Worm (Caenorhabditis elegans) whole organism, young adult: ENCODE measurements around the gene T25B9.9.

Experiments used
- B0019.2 ChIP-seq: fragments of 200-800 bp; sonication (Bioruptor generic); conservative IDR thresholded peaks from 2 replicates; pipeline ENCODE4 v1.3.6; 2022; ENCODE audit warnings: missing genetic modification reagents, missing genetic modification characterization, missing compliant biosample characterization
- B0336.3 ChIP-seq: fragments of 200-800 bp; sonication (Bioruptor generic); IDR thresholded peaks from 2 replicates; pipeline ENCODE4 v1.3.6; 2022; ENCODE audit warnings: missing genetic modification characterization, missing compliant biosample characterization
- D2030.7 ChIP-seq: fragments of 200-800 bp; sonication (Bioruptor generic); IDR thresholded peaks from 2 replicates; pipeline ENCODE4 v1.3.6; 2022; ENCODE audit warnings: missing genetic modification reagents, missing genetic modification characterization, missing compliant biosample characterization
- F39B2.1 ChIP-seq: fragments of 200-800 bp; sonication (Bioruptor generic); IDR thresholded peaks from 2 replicates; pipeline ENCODE4 v1.3.6; 2022; ENCODE audit warnings: missing genetic modification reagents, missing genetic modification characterization, missing compliant biosample characterization
- F49E8.2 ChIP-seq: sonication (generic microtip); optimal IDR thresholded peaks from 3 replicates; lab custom pipeline; 2017; ENCODE audit warnings: missing genetic modification characterization, mild to moderate bottlenecking, missing compliant biosample characterization, antibody characterized with exemption, moderate library complexity; ENCODE audit not compliant: insufficient read depth
- F55B11.4 ChIP-seq: sonication (generic microtip); optimal IDR thresholded peaks from 2 replicates; lab custom pipeline; 2016; ENCODE audit warnings: missing compliant biosample characterization, missing genetic modification characterization, borderline replicate concordance; ENCODE audit not compliant: insufficient read depth
- Y56A3A.18 ChIP-seq: fragments of 200-800 bp; sonication (Bioruptor generic); IDR thresholded peaks from 2 replicates; pipeline ENCODE4 v1.3.6; 2022; ENCODE audit warnings: missing genetic modification reagents, missing genetic modification characterization, missing compliant biosample characterization
- Y79H2A.3 ChIP-seq: fragments of 200-800 bp; sonication (Bioruptor generic); conservative IDR thresholded peaks from 2 replicates; pipeline ENCODE4 v1.3.6; 2022; ENCODE audit warnings: missing genetic modification reagents, missing genetic modification characterization, missing compliant biosample characterization
- Y95B8A.8 ChIP-seq: fragments of 200-800 bp; sonication (Bioruptor generic); IDR thresholded peaks from 2 replicates; pipeline ENCODE4 v1.3.6; 2022; ENCODE audit warnings: missing genetic modification reagents, missing genetic modification characterization, missing compliant biosample characterization
- aptf-2 ChIP-seq: fragments of 200-800 bp; sonication (Bioruptor generic); conservative IDR thresholded peaks from 2 replicates; pipeline ENCODE4 v1.3.6; 2022; ENCODE audit warnings: missing genetic modification reagents, missing genetic modification characterization, missing compliant biosample characterization
- atf-7 ChIP-seq: sonication (generic microtip); optimal IDR thresholded peaks from 2 replicates; lab custom pipeline; 2017; ENCODE audit warnings: mild to moderate bottlenecking, missing genetic modification characterization, missing compliant biosample characterization
- cebp-1 ChIP-seq, 2 experiments: fragments of 200-800 bp in 1 of 2; sonication (Bioruptor generic) in 1 of 2; sonication (generic microtip) in 1 of 2; IDR thresholded peaks in 1 of 2; optimal IDR thresholded peaks in 1 of 2; 2 replicates each; pipeline versions ENCODE4 v1.3.6 to Lab custom; 2017 to 2022; ENCODE audit warnings: missing compliant biosample characterization in 2 of 2, missing genetic modification characterization in 2 of 2, mild to moderate bottlenecking in 1 of 2, missing genetic modification reagents in 1 of 2, moderate library complexity in 1 of 2
- cebp-2 ChIP-seq: fragments of 200-800 bp; sonication (Bioruptor generic); IDR thresholded peaks from 2 replicates; pipeline ENCODE4 v1.3.6; 2022; ENCODE audit warnings: missing genetic modification characterization, missing compliant biosample characterization
- ceh-58 ChIP-seq: fragments of 200-800 bp; sonication (Bioruptor generic); IDR thresholded peaks from 2 replicates; pipeline ENCODE4 v1.3.6; 2022; ENCODE audit warnings: missing genetic modification characterization, missing compliant biosample characterization
- ceh-91 ChIP-seq: fragments of 200-800 bp; sonication (Bioruptor generic); IDR thresholded peaks from 2 replicates; pipeline ENCODE4 v1.3.6; 2022; ENCODE audit warnings: missing genetic modification reagents, missing genetic modification characterization, missing compliant biosample characterization
- egrh-3 ChIP-seq: fragments of 200-800 bp; sonication (Bioruptor generic); IDR thresholded peaks from 2 replicates; pipeline ENCODE4 v1.3.6; 2022; ENCODE audit warnings: missing genetic modification reagents, missing genetic modification characterization, missing compliant biosample characterization
- ets-4 ChIP-seq: fragments of 200-800 bp; sonication (Bioruptor generic); optimal IDR thresholded peaks from 2 replicates; lab custom pipeline; 2018; ENCODE audit warnings: mild to moderate bottlenecking, missing genetic modification characterization, missing compliant biosample characterization
- gei-17 ChIP-seq: fragments of 200-800 bp; sonication (Bioruptor generic); optimal IDR thresholded peaks from 2 replicates; lab custom pipeline; 2018; ENCODE audit warnings: mild to moderate bottlenecking, missing genetic modification characterization, missing compliant biosample characterization
- hmg-20 ChIP-seq: fragments of 200-800 bp; sonication (Bioruptor generic); IDR thresholded peaks from 2 replicates; pipeline ENCODE4 v1.3.6; 2022; ENCODE audit warnings: missing genetic modification reagents, missing genetic modification characterization, missing compliant biosample characterization
- hrde-1 ChIP-seq: sonication (generic microtip); optimal IDR thresholded peaks from 2 replicates; lab custom pipeline; 2016; ENCODE audit warnings: missing genetic modification characterization, mild to moderate bottlenecking, missing compliant biosample characterization, moderate library complexity, missing genotype, missing genetic modification reagents, borderline replicate concordance
- lag-1 ChIP-seq: fragments of 200-800 bp; sonication (Bioruptor generic); IDR thresholded peaks from 2 replicates; pipeline ENCODE4 v1.3.6; 2022; ENCODE audit warnings: missing genetic modification reagents, missing genetic modification characterization, missing compliant biosample characterization
- madf-3 ChIP-seq: fragments of 200-800 bp; sonication (Bioruptor generic); IDR thresholded peaks from 2 replicates; pipeline ENCODE4 v1.3.6; 2022; ENCODE audit warnings: missing genetic modification reagents, missing genetic modification characterization, missing compliant biosample characterization
- madf-6 ChIP-seq: fragments of 200-800 bp; sonication (Bioruptor generic); IDR thresholded peaks from 2 replicates; pipeline ENCODE4 v1.3.6; 2022; ENCODE audit warnings: missing genetic modification reagents, missing genetic modification characterization, missing compliant biosample characterization
- mcd-1 ChIP-seq: fragments of 200-800 bp; sonication (Bioruptor generic); IDR thresholded peaks from 2 replicates; pipeline ENCODE4 v1.3.6; 2022; ENCODE audit warnings: missing genetic modification reagents, missing genetic modification characterization, missing compliant biosample characterization
- mxl-1 ChIP-seq: sonication (generic microtip); optimal IDR thresholded peaks from 2 replicates; lab custom pipeline; 2016; ENCODE audit warnings: missing genetic modification characterization, missing compliant biosample characterization
- nfyb-1 ChIP-seq: fragments of 200-800 bp; sonication (Bioruptor generic); IDR thresholded peaks from 2 replicates; pipeline ENCODE4 v1.3.6; 2022; ENCODE audit warnings: missing genetic modification reagents, missing genetic modification characterization, missing compliant biosample characterization
- nhr-120 ChIP-seq: fragments of 200-800 bp; sonication (Bioruptor generic); IDR thresholded peaks from 2 replicates; pipeline ENCODE4 v1.3.6; 2022; ENCODE audit warnings: missing genetic modification characterization, missing compliant biosample characterization
- nhr-80 ChIP-seq: sonication (generic microtip); optimal IDR thresholded peaks from 2 replicates; lab custom pipeline; 2016; ENCODE audit warnings: missing genetic modification characterization, missing compliant biosample characterization
- rec-8 ChIP-seq, 2 experiments: sonication (generic microtip); optimal IDR thresholded peaks; 2 replicates each; lab custom pipeline; 2016; ENCODE audit warnings: mild to moderate bottlenecking in 2 of 2, missing genetic modification characterization in 2 of 2, missing genetic modification reagents in 2 of 2, missing genotype in 2 of 2, missing biosample characterization in 1 of 2, missing compliant biosample characterization in 1 of 2, moderate library complexity in 1 of 2
- snpc-1.3 ChIP-seq: sonication (generic microtip); optimal IDR thresholded peaks from 2 replicates; lab custom pipeline; 2017; ENCODE audit warnings: missing genetic modification characterization, mild to moderate bottlenecking, missing compliant biosample characterization, antibody characterized with exemption, moderate library complexity, missing genotype, missing genetic modification reagents; ENCODE audit not compliant: insufficient read depth
- sptf-2 ChIP-seq: fragments of 200-800 bp; sonication (Bioruptor generic); optimal IDR thresholded peaks from 2 replicates; lab custom pipeline; 2018; ENCODE audit warnings: mild to moderate bottlenecking, missing genetic modification characterization, missing compliant biosample characterization
- tbx-9 ChIP-seq: sonication (generic microtip); optimal IDR thresholded peaks from 2 replicates; lab custom pipeline; 2016; ENCODE audit warnings: borderline replicate concordance, missing genetic modification characterization, inconsistent platforms, missing compliant biosample characterization
- tlf-1 ChIP-seq: fragments of 200-800 bp; sonication (Bioruptor generic); optimal IDR thresholded peaks from 2 replicates; lab custom pipeline; 2018; ENCODE audit warnings: mild to moderate bottlenecking, missing genetic modification characterization, missing compliant biosample characterization
- unc-130 ChIP-seq: sonication (generic microtip); optimal IDR thresholded peaks from 2 replicates; lab custom pipeline; 2016; ENCODE audit warnings: missing genetic modification reagents, missing genetic modification characterization, missing compliant biosample characterization
- ztf-26 ChIP-seq: sonication (generic microtip); optimal IDR thresholded peaks from 2 replicates; lab custom pipeline; 2017; ENCODE audit warnings: missing genetic modification characterization, missing compliant biosample characterization

T25B9.9 gene

DNA sequence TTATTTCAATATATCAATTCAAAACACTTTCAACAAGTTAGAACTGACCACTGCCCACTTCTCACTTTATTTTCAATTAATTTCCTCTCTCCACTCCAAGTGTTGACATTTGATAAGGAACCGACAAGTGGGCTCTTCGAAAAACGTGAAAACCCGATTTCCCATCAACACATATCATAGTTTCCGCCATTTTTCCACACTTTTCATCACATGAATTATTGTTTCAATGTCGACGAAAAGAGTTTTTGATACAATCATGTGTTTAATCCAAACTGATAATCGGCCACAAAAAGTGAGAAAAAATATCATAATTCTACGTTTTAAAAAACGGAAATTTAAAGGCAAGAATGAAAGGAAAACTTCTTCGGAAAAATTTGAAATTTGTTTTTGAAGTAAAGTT is 26.2 kb downstream of the T25B9.9 start:
- TF ChIP-seq Y95B8A.8 (GFP tag; lab: Robert Waterston, UW) (no peak), nhr-80 (tag; lab: Kevin White, UChicago) (peak; percentile 66), egrh-3 (GFP tag; lab: Robert Waterston, UW) (no peak), madf-6 (GFP tag; lab: Robert Waterston, UW) (no peak), aptf-2 (no peak), hmg-20 (GFP tag; lab: Robert Waterston, UW) (no peak)

DNA sequence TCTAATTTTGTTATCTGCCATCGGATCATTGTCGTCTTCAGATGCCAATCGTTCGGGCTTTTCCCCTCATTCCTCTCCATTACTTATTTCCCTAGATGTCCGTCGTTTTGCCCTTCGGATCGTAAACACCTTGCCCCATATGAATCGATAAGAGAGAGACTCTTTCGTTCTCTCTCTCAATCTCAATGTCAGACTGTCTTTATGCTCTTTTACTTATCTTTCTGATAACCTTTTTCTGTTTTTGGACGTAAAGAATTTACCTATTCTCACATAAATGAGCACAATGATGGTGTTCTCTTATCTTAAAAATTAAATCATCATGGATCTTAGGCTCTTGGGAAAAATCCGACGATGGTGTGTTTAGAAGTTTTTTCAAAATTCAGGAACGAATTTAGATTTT is 27.3 kb downstream of the T25B9.9 start:
- TF ChIP-seq nhr-80 (tag; lab: Kevin White, UChicago) = peak; percentile 45
- no peak for TF ChIP-seq ceh-58 (GFP tag; lab: Robert Waterston, UW)
- TF ChIP-seq, all 124 proteins: peak for 1

DNA sequence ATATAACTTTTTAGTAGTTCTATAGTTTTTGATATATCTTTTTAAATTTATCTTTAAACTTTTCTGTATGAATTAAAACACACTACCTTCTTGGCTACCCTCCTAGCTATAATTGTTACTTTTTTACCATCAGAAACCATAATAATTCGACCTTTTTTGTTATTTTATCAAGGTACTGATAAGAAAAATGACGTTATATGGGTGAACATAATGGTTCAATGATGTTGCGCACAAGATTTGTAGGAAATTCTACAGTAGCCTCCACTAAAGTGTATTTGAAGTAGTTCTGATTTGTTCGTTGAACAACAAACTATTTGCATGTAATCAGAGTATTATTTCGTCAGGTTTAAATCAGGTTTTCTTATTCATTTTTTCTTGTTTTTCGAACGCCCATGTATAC is 29.2 kb downstream of the T25B9.9 start:
- TF ChIP-seq F55B11.4 (tag; lab: Kevin White, UChicago) (no peak), madf-6 (GFP tag; lab: Robert Waterston, UW) (no peak)

DNA sequence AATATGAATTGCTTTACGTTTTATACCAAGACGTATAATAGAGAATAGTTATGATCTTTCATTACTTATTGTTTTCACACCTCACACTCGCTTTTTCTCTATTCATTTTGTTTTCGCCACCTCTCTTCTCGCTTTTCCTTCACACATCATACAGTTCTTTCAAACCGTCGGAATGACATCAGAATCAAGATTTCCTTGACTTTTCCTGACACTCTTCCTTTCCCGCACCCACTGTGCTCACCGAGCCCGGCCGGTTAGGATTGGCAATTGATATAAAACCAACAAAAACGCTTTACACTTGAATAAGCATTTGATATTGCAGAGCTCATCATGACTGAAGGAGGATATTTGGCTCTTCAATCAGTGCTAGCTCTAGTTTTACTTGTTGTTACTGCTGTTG is 29.9 kb downstream of the T25B9.9 start, which contains the start of gene zipt-2.1:
zipt-2.1 (plus strand) TSS at position 301 of the 400 bp plus-strand sequence.
- TF ChIP-seq mcd-1 (no peak), Y56A3A.18 (GFP tag; lab: Robert Waterston, UW) (no peak), unc-130 (GFP tag; lab: Kevin White, UChicago) (no peak), atf-7 (tag; lab: Kevin White, UChicago) (no peak), ceh-91 (GFP tag; lab: Robert Waterston, UW) (no peak), tlf-1 (GFP tag; lab: Kevin White, UChicago) (no peak), snpc-1.3 (no peak), hrde-1 (no peak), Y79H2A.3 (GFP tag; lab: Robert Waterston, UW) (no peak), cebp-2 (no peak), F39B2.1 (GFP tag; lab: Robert Waterston, UW) (no peak), D2030.7 (no peak)

DNA sequence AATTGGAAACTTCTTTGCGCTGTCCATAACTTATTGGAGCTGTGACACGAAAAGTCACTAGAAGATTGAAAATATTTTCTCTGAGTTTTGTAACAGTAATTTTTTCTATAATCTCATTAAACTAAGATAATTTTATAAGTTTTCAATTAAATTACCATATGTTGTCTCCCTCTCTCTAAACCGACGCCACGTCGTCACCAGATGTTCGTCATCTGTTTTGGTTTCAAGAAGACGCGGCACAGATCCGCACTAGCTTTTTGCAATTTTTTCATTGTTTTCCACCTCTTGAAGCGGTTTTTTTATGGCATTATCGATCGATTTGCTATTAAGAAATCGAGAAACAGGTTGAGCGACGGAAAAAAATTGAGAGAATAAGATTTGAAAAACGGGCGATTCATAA is 34.5 kb downstream of the T25B9.9 start:
- TF ChIP-seq madf-3 (GFP tag; lab: Robert Waterston, UW) (no peak), gei-17 (GFP tag; lab: Kevin White, UChicago) (no peak), sptf-2 (GFP tag; lab: Kevin White, UChicago) (no peak), ets-4 (GFP tag; lab: Kevin White, UChicago) (no peak), ztf-26 (tag; lab: Kevin White, UChicago) (no peak), lag-1 (GFP tag; lab: Robert Waterston, UW) (no peak), rec-8 (tag; optimal IDR thresholded peaks at IDR 0.05; lab: Kevin White, UChicago) (no peak), B0336.3 (GFP tag; lab: Robert Waterston, UW) (no peak), mxl-1 (tag; lab: Kevin White, UChicago) (no peak), tlf-1 (GFP tag; lab: Kevin White, UChicago) (no peak)
- TF ChIP-seq, all 124 proteins: peak for 0

DNA sequence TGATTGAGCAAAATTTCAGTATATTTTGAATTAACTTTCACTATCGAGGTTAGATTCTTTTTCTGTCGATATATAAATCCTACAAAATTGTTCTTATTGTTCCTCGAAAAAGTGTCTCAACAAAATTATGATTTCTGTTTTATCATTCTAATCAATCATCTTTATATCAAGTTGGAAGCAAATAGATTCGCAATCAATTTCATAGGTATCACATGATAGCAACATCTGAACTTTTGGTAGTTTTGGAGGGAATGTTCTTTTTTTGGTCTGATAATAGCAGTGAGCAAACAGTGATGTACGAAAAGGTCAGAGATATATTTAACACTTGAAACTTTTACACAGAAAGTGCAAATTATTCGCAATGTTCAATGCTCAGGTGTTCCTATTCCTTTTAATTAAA is 41.4 kb downstream of the T25B9.9 start:
- TF ChIP-seq F39B2.1 (GFP tag; lab: Robert Waterston, UW) = no peak
- TF ChIP-seq tbx-9 = no peak
- no peak for TF ChIP-seq cebp-1 (GFP tag; IDR thresholded peaks at IDR 0.05; lab: Robert Waterston, UW)
- TF ChIP-seq cebp-1 (tag; optimal IDR thresholded peaks at IDR 0.05; lab: Kevin White, UChicago) = peak; percentile 25
- TF ChIP-seq B0019.2 (GFP tag; lab: Robert Waterston, UW) = no peak
- TF ChIP-seq F49E8.2 (tag; lab: Kevin White, UChicago) = no peak
- 0 out of 2 replicates have a peak, but pooled peaks have one; percentile 46 for TF ChIP-seq nfyb-1 (GFP tag; lab: Robert Waterston, UW)
- TF ChIP-seq nhr-80 (tag; lab: Kevin White, UChicago) = peak; percentile 55
- TF ChIP-seq nhr-120 (GFP tag; lab: Robert Waterston, UW) = no peak
